Worm (Caenorhabditis elegans): ENCODE data around the gene C31C9.6.

- TF ChIP-seq pqm-1 (tag; optimal IDR thresholded peaks at IDR 0.05), result no peak
- no peak for TF ChIP-seq pha-4 (tag; optimal IDR thresholded peaks at IDR 0.05)
These were observed 25.3 kb downstream of the C31C9.6 start for ce11 chrII:13636596-13636995.
